Fruit fly (Drosophila melanogaster): ENCODE results near the gene PolQ.

Gene PolQ

DNA sequence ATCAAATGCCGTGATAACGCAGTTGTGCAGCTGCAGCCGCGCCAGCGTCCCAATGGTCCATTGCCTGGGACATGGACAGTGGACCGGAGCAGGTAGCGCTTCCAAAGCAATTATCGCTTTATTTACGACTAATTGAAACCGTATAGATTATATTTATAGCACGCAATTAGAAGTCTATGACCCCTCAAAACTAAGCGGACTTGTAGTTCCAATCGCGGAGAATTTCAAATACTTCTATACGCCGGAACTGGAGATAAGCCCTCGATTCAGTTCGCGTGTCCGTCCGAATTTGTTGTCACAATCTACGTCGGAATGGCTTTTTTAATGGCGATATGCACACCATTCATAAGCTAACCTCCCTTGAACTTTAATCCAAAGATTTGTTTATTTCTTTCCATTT, 26.8 kb downstream of the PolQ start:
- TF ChIP-seq CG8478 (optimal IDR thresholded peaks at IDR 0.05) (no peak), CTCF (optimal IDR thresholded peaks at IDR 0.05) (no peak)

dm6 chr3R:12681275-12681674, 30.8 kb downstream of the PolQ start, which contains the start of gene Cyp313a4:
TSS of gene Cyp313a4 (minus strand) at chr3R:12681375.
- TF ChIP-seq CG8478 (optimal IDR thresholded peaks at IDR 0.05) (no peak), CTCF (optimal IDR thresholded peaks at IDR 0.05) (no peak)

dm6 chr3R:12678850-12679249, 33.2 kb downstream of the PolQ start, which contains the start of gene mbo:
TSS of gene mbo (minus strand) at chr3R:12679052.
- TF ChIP-seq CTCF (optimal IDR thresholded peaks at IDR 0.05) = no peak
- TF ChIP-seq CG8478 (optimal IDR thresholded peaks at IDR 0.05) = no peak

DNA sequence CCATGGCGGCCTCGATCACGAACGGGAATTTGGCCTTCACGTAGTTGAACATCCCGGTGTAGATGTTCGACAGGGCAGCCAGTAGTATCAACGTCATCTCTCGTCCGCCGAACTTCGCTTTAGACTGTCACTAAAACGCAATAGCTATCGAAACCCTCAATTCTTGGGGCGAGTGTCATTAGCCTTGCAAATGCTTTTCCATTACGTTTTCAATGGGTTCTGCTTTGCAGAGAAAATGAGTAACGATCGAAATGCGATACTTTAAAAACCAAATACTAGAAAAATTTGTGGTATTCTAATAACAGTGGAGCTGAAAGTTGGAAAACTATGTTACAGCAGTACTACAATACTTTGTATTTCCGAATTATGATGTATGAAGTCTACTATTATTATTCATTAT, 35.9 kb downstream of the PolQ start, which contains the start of gene CG43630:
TSS of gene CG43630 (minus strand) at position 101 of the 400 bp plus-strand sequence.
- TF ChIP-seq CTCF (optimal IDR thresholded peaks at IDR 0.05) = no peak

DNA sequence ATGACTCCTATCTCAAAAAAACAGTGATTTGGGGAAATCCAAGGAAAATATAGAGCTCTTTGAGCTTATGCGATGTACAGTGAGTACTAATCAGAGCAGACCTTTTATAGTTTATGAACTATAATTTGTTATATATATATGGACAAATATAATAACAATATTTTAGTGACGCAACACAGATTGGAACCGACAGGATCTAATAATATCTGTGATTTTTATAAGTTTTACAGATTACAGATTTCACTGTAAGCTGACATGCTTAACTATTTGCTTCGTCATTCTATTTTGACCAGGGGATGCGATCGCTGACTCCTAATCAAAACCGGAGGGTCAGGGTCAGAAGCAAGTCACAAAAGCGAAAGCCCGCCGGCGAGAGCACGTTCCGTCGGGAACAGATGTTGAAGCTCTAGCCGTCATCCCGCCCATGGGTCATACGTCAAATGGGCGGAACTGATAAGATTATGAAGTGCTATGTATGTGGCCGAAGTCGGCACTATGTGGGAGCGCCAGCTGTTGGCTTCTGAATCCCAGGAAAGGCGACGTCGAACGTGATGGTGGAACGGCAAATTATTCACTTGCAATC, 38.0 kb downstream of the PolQ start, which contains the start of gene Gnmt:
TSS of gene Gnmt (plus strand) at position 568 of the 583 bp plus-strand sequence.
- TF ChIP-seq CTCF (optimal IDR thresholded peaks at IDR 0.05) (no peak), CG8478 (optimal IDR thresholded peaks at IDR 0.05) (no peak)

DNA sequence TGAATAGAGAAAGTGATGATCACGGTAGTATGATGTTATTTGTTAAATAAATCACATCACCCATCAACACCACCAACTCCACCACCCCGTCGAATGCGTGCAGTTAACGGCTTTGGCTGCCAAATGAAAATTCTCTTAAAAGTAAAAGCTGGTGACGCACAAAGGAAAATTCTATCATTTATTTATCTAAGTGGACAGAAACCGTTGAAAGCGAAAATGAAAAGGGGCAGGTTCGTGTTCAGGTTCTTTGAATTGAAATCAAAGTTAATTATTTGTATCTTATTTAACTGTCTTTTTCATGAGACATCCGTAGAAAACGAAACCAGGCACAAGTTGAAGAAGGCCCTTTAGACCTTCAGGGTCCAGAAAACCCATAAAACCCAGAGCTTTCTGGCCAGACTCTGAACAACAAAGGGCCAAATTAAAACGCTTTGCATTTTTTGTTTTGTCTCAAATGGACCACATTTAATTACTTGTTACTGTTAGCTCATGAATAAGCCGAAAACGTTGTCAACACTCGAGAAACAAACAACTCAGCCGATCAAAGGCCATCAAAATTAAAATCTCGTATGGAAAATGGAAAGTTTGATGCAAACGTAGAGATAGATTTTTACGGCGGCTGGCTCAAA, 45.8 kb downstream of the PolQ start:
- TF ChIP-seq CTCF (optimal IDR thresholded peaks at IDR 0.05) (no peak), CG8478 (optimal IDR thresholded peaks at IDR 0.05) (no peak)

DNA sequence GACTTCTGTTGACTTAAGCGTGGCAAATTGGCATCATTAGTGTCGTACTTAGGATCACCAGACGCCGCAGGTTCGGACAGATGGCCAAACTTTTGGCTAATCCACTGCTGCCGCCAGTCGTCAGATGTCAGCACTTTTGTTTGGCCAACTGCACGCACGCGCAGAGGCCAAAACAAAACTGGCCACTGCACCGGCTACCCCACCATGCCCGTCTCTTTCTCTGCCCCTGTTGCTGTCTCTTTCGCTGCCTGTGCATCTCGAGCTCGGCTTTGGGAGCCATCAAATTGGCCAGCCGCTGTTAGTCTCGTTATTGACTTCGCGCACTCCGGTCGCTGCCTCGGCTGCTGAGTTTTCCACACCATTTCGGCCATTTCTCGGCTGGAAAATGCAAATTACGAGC, 49.6 kb downstream of the PolQ start, which contains the start of gene CG14395:
TSS of gene CG14395 (plus strand) at position 301 of the 400 bp plus-strand sequence.
- TF ChIP-seq CG8478 (optimal IDR thresholded peaks at IDR 0.05) (no peak), CTCF (optimal IDR thresholded peaks at IDR 0.05) (no peak)

dm6 chr3R:12656946-12657566, 55.0 kb downstream of the PolQ start:
- TF ChIP-seq CTCF (optimal IDR thresholded peaks at IDR 0.05) = no peak
- no peak for TF ChIP-seq CG8478 (optimal IDR thresholded peaks at IDR 0.05)

Measured in S2 (cell line).